Fruit fly (Drosophila melanogaster): ENCODE measurements around the gene mRpS22.

The mRpS22 gene

DNA sequence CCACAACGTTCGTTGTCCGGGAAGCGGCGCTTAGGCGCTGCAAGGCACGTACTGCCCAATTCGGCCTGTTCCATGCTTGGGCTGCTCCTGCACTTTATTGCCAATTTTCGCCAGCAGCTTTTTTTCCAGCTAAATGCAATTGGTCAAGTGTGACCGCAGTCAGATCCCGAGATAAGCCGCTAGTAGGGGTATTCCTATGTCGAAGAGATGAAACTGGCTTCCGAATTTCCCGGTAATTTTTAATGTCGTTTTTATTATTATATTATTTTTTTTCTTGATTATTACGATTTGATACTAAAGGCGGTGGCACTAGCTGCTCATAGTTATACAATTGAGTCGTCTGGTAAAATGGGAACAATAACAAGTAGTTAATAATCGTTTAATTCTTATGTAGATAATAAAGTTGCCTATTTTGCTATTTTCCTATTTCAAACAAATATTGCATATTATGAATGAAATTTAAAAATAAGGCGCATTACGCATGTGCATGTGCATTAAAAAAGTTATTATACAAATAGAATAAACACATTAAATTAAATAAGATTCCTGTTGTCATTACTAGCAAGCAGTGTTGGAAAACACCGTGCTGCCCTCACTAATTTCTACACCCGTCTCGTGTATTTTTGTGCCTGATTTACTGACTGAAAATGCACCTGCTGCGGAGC is at the start of gene mRpS22, which contains the start of gene CG5003 (continued):
- TF ChIP-seq scrt (GFP tag; optimal IDR thresholded peaks at IDR 0.05) (no peak), CG7556 (GFP tag; optimal IDR thresholded peaks at IDR 0.05) (peak; percentile 68), sob (GFP tag; IDR thresholded peaks at IDR 0.05) (peak; percentile 74), CG16779 (GFP tag; IDR thresholded peaks at IDR 0.05) (no peak), cad (GFP tag; optimal IDR thresholded peaks at IDR 0.05) (no peak), al (GFP tag; IDR thresholded peaks at IDR 0.05) (peak; percentile 25; the same call in 1 of the 2 replicates), ase (GFP tag; IDR thresholded peaks at IDR 0.05) (0 out of 3 replicates have a peak, but pooled peaks have one; percentile 8), CG4730 (GFP tag; IDR thresholded peaks at IDR 0.05) (peak; percentile 37; the same call in 1 of the 2 replicates), ssp (GFP tag; IDR thresholded peaks at IDR 0.05) (peak; percentile 36; the same call in 1 of the 2 replicates), CG9437 (GFP tag; optimal IDR thresholded peaks at IDR 0.05) (peak; percentile 60), CG12104 (GFP tag; optimal IDR thresholded peaks at IDR 0.05) (peak; percentile 69), Fer2 (tag; optimal IDR thresholded peaks at IDR 0.05) (peak; percentile 63), Gug (GFP tag; IDR thresholded peaks at IDR 0.05) (peak; percentile 9; the same call in 2 of the 4 replicates), rib (GFP tag; IDR thresholded peaks at IDR 0.05) (peak; percentile 20; the same call in 1 of the 2 replicates), vvl (GFP tag; IDR thresholded peaks at IDR 0.05) (peak; percentile 61), tup (GFP tag; optimal IDR thresholded peaks at IDR 0.05) (no peak), cas (GFP tag; IDR thresholded peaks at IDR 0.05) (0 out of 2 replicates have a peak, but pooled peaks have one; percentile 8), CG10565 (GFP tag; optimal IDR thresholded peaks at IDR 0.05) (no peak), CG34224 (GFP tag; IDR thresholded peaks at IDR 0.05; ENCODE audit: partially characterized antibody) (peak; percentile 6; the same call in 1 of the 3 replicates), CG15514 (GFP tag; optimal IDR thresholded peaks at IDR 0.05) (peak; percentile 13), tna (GFP tag; IDR thresholded peaks at IDR 0.05; ENCODE audit: partially characterized antibody) (peak; percentile 34; the same call in 1 of the 2 replicates), CG43689 (GFP tag; IDR thresholded peaks at IDR 0.05) (no peak), shn (GFP tag; optimal IDR thresholded peaks at IDR 0.05) (no peak), bbx (GFP tag; IDR thresholded peaks at IDR 0.05; ENCODE audit: partially characterized antibody) (0 out of 2 replicates have a peak, but pooled peaks have one; percentile 9), Deaf1 (tag; optimal IDR thresholded peaks at IDR 0.05) (peak; percentile 22), Nf-YC (tag; optimal IDR thresholded peaks at IDR 0.05) (peak; percentile 73), CG15696 (tag; optimal IDR thresholded peaks at IDR 0.05) (peak; percentile 58), CG8478 (optimal IDR thresholded peaks at IDR 0.05) (no peak), CG1233 (GFP tag; optimal IDR thresholded peaks at IDR 0.05) (peak; percentile 59), CG7357 (GFP tag; IDR thresholded peaks at IDR 0.05) (0 out of 3 replicates have a peak, but pooled peaks have one; percentile 26), Hmr (GFP tag; optimal IDR thresholded peaks at IDR 0.05) (peak; percentile 56), CoRest (tag; optimal IDR thresholded peaks at IDR 0.05) (peak; percentile 75), CG9797 (GFP tag; optimal IDR thresholded peaks at IDR 0.05) (peak; percentile 62), Stat92E (GFP tag; optimal IDR thresholded peaks at IDR 0.05) (no peak), pzg (GFP tag; optimal IDR thresholded peaks at IDR 0.05) (peak; percentile 22), unc-4 (GFP tag; IDR thresholded peaks at IDR 0.05; ENCODE audit: partially characterized antibody) (peak; percentile 45; the same call in 1 of the 2 replicates), CG15269 (tag; optimal IDR thresholded peaks at IDR 0.05) (peak; percentile 66), onecut (GFP tag; IDR thresholded peaks at IDR 0.05) (peak; percentile 9; the same call in 1 of the 2 replicates), CG6272 (GFP tag; IDR thresholded peaks at IDR 0.05) (0 out of 2 replicates have a peak, but pooled peaks have one; percentile 2), zen2 (GFP tag; IDR thresholded peaks at IDR 0.05; ENCODE audit: partially characterized antibody) (no peak), org-1 (GFP tag; optimal IDR thresholded peaks at IDR 0.05) (no peak), Hey (tag; optimal IDR thresholded peaks at IDR 0.05) (no peak), Ssrp (tag; optimal IDR thresholded peaks at IDR 0.05) (peak; percentile 58), CG17328 (GFP tag; IDR thresholded peaks at IDR 0.05) (peak; percentile 14; the same call in 1 of the 2 replicates), CG3281 (GFP tag; optimal IDR thresholded peaks at IDR 0.05) (peak; percentile 69), nerfin-1 (tag; optimal IDR thresholded peaks at IDR 0.05) (peak; percentile 63), CG4820 (GFP tag; optimal IDR thresholded peaks at IDR 0.05) (peak; percentile 55), CG8388 (GFP tag; optimal IDR thresholded peaks at IDR 0.05) (peak; percentile 14)

Data from whole organism, embryonic.